Fruit fly (Drosophila melanogaster) whole organism, embryonic: Measurements from ENCODE around the gene CG32590.

Experiments used
- CG10147 ChIP-seq: fragments of 200-800 bp; sonication (Bioruptor generic); optimal IDR thresholded peaks from 2 replicates; lab custom pipeline; 2019; ENCODE audit warnings: missing biosample characterization, mild to moderate bottlenecking, missing genetic modification characterization, moderate library complexity
- CG11695 ChIP-seq: fragments of 200-800 bp; sonication (Bioruptor generic); IDR thresholded peaks from 3 replicates; pipeline ENCODE4 v1.3.6; 2022; ENCODE audit warnings: missing biosample characterization, missing genetic modification characterization
- CG14014 ChIP-seq: fragments of 200-800 bp; sonication (Bioruptor generic); IDR thresholded peaks from 2 replicates; pipeline ENCODE4 v1.3.6; 2022; ENCODE audit warnings: missing biosample characterization, missing genetic modification characterization
- CG14050 ChIP-seq: fragments of 200-800 bp; sonication (Bioruptor generic); IDR thresholded peaks from 3 replicates; pipeline ENCODE4 v1.3.6; 2022; ENCODE audit warnings: missing biosample characterization, missing genetic modification characterization
- CG15479 ChIP-seq: fragments of 200-800 bp; sonication (Bioruptor generic); optimal IDR thresholded peaks from 3 replicates; lab custom pipeline; 2019; ENCODE audit warnings: missing biosample characterization, mild to moderate bottlenecking, missing genetic modification characterization, moderate library complexity
- CG15601 ChIP-seq: fragments of 200-800 bp; sonication (Bioruptor generic); optimal IDR thresholded peaks from 3 replicates; lab custom pipeline; 2019; ENCODE audit warnings: missing biosample characterization, mild to moderate bottlenecking, missing genetic modification characterization, moderate library complexity
- CG17829 ChIP-seq: fragments of 200-800 bp; optimal IDR thresholded peaks from 2 replicates; lab custom pipeline; 2019; ENCODE audit warnings: missing biosample characterization, mild to moderate bottlenecking, missing genetic modification characterization, moderate library complexity
- CG17912 ChIP-seq: fragments of 200-800 bp; sonication (Bioruptor generic); optimal IDR thresholded peaks from 2 replicates; lab custom pipeline; 2018; ENCODE audit warnings: missing biosample characterization, mild to moderate bottlenecking, missing genetic modification characterization
- CG2678 ChIP-seq: fragments of 200-800 bp; sonication (Bioruptor generic); optimal IDR thresholded peaks from 3 replicates; lab custom pipeline; 2019; ENCODE audit warnings: missing biosample characterization, mild to moderate bottlenecking, missing genetic modification characterization, moderate library complexity
- CG30431 ChIP-seq: fragments of 200-800 bp; sonication (Bioruptor generic); optimal IDR thresholded peaks from 2 replicates; lab custom pipeline; 2017; ENCODE audit warnings: missing biosample characterization, missing genetic modification characterization
- CG32532 ChIP-seq: fragments of 200-800 bp; sonication (Bioruptor generic); IDR thresholded peaks from 2 replicates; pipeline ENCODE4 v1.3.6; 2022; ENCODE audit warnings: missing biosample characterization, missing genetic modification characterization
- CG34224 ChIP-seq: fragments of 200-800 bp; sonication (Bioruptor generic); IDR thresholded peaks from 3 replicates; pipeline ENCODE4 v1.3.6; 2022; ENCODE audit warnings: missing biosample characterization, missing genetic modification characterization; ENCODE audit not compliant: partially characterized antibody
- CG4820 ChIP-seq: fragments of 200-800 bp; sonication (Bioruptor generic); optimal IDR thresholded peaks from 3 replicates; lab custom pipeline; 2016; ENCODE audit warnings: missing biosample characterization, missing genetic modification characterization
- CG4854 ChIP-seq: fragments of 200-800 bp; sonication (Bioruptor generic); optimal IDR thresholded peaks from 2 replicates; lab custom pipeline; 2016; ENCODE audit warnings: missing biosample characterization, missing genetic modification characterization, inconsistent platforms
- CG6272 ChIP-seq: fragments of 200-800 bp; sonication (Bioruptor generic); IDR thresholded peaks from 2 replicates; pipeline ENCODE4 v1.3.6; 2022; ENCODE audit warnings: missing biosample characterization, missing genetic modification characterization
- CG6854 ChIP-seq: fragments of 200-800 bp; sonication (Bioruptor generic); optimal IDR thresholded peaks from 3 replicates; lab custom pipeline; 2017; ENCODE audit warnings: missing biosample characterization, mild to moderate bottlenecking, missing genetic modification characterization
- CG8765 ChIP-seq: fragments of 200-800 bp; sonication (Bioruptor generic); IDR thresholded peaks from 2 replicates; pipeline ENCODE4 v1.3.6; 2022; ENCODE audit warnings: missing biosample characterization, missing genetic modification characterization
- Camta ChIP-seq: fragments of 200-800 bp; sonication (Bioruptor generic); optimal IDR thresholded peaks from 2 replicates; lab custom pipeline; 2016; ENCODE audit warnings: missing biosample characterization, missing genetic modification characterization
- Chrac-16 ChIP-seq: fragments of 200-800 bp; sonication (Bioruptor generic); optimal IDR thresholded peaks from 3 replicates; lab custom pipeline; 2016; ENCODE audit warnings: missing biosample characterization, missing genetic modification characterization
- Dfd ChIP-seq, 2 experiments: fragments of >200 bp; optimal IDR thresholded peaks; 2 replicates each; lab custom pipeline; 2017; ENCODE audit warnings: missing biosample characterization in 2 of 2, missing genetic modification characterization in 2 of 2
- Dll ChIP-seq: fragments of 200-800 bp; sonication (Bioruptor generic); IDR thresholded peaks from 4 replicates; pipeline ENCODE4 v1.3.6; 2022; ENCODE audit warnings: missing biosample characterization, missing genetic modification characterization; ENCODE audit not compliant: partially characterized antibody
- Gsc ChIP-seq: fragments of 200-800 bp; sonication (Bioruptor generic); IDR thresholded peaks from 2 replicates; pipeline ENCODE4 v1.3.6; 2022; ENCODE audit warnings: missing biosample characterization, missing genetic modification characterization
- Lpt ChIP-seq: fragments of >200 bp; optimal IDR thresholded peaks from 2 replicates; lab custom pipeline; 2018; ENCODE audit warnings: missing biosample characterization, missing genetic modification characterization
- Mes4 ChIP-seq: fragments of 200-800 bp; sonication (Bioruptor generic); optimal IDR thresholded peaks from 2 replicates; lab custom pipeline; 2016; ENCODE audit warnings: missing biosample characterization, missing genetic modification characterization
- Neu2 ChIP-seq: fragments of 200-800 bp; sonication (Bioruptor generic); optimal IDR thresholded peaks from 3 replicates; lab custom pipeline; 2016; ENCODE audit warnings: missing biosample characterization, missing genetic modification characterization, borderline replicate concordance
- Opbp ChIP-seq: fragments of 200-800 bp; sonication (Bioruptor generic); IDR thresholded peaks from 3 replicates; pipeline ENCODE4 v1.3.6; 2022; ENCODE audit warnings: missing biosample characterization, missing genetic modification characterization; ENCODE audit not compliant: partially characterized antibody
- Scr ChIP-seq: fragments of 200-800 bp; sonication (Bioruptor generic); IDR thresholded peaks from 2 replicates; pipeline ENCODE4 v1.3.6; 2022; ENCODE audit warnings: missing biosample characterization, missing genetic modification characterization; ENCODE audit not compliant: partially characterized antibody
- Trl ChIP-seq, 3 experiments: fragments of >200 bp in 2 of 3; fragments of 200-800 bp in 1 of 3; sonication (Bioruptor generic) in 1 of 3; optimal IDR thresholded peaks; 2 replicates in 1 of 3; 3 replicates in 2 of 3; lab custom pipeline; 2016 to 2017; ENCODE audit warnings: missing biosample characterization in 1 of 3, missing genetic modification characterization in 1 of 3
- YL-1 ChIP-seq: fragments of 200-800 bp; sonication (Bioruptor generic); optimal IDR thresholded peaks from 3 replicates; lab custom pipeline; 2017; ENCODE audit warnings: missing biosample characterization, mild to moderate bottlenecking, missing genetic modification characterization
- amos ChIP-seq: fragments of 200-800 bp; sonication (Bioruptor generic); IDR thresholded peaks from 2 replicates; pipeline ENCODE4 v1.3.6; 2022; ENCODE audit warnings: missing biosample characterization, missing genetic modification characterization; ENCODE audit not compliant: partially characterized antibody
- aop ChIP-seq: fragments of 200-800 bp; sonication (Bioruptor generic); IDR thresholded peaks from 2 replicates; pipeline ENCODE4 v1.3.6; 2022; ENCODE audit warnings: missing biosample characterization, missing genetic modification characterization
- cas ChIP-seq: fragments of 200-800 bp; sonication (Bioruptor generic); IDR thresholded peaks from 2 replicates; pipeline ENCODE4 v1.3.6; 2022; ENCODE audit warnings: missing biosample characterization, missing genetic modification characterization
- dati ChIP-seq: fragments of 200-800 bp; sonication (Bioruptor generic); IDR thresholded peaks from 2 replicates; pipeline ENCODE4 v1.3.6; 2022; ENCODE audit warnings: missing biosample characterization, missing genetic modification characterization
- esg ChIP-seq: fragments of 200-800 bp; sonication (Bioruptor generic); conservative IDR thresholded peaks from 2 replicates; pipeline ENCODE4 v1.3.6; 2022; ENCODE audit warnings: missing biosample characterization, missing genetic modification characterization
- exex ChIP-seq: fragments of 200-800 bp; sonication (Bioruptor generic); optimal IDR thresholded peaks from 4 replicates; lab custom pipeline; 2018; ENCODE audit warnings: missing biosample characterization, mild to moderate bottlenecking, missing genetic modification characterization, moderate library complexity
- fru ChIP-seq: fragments of >200 bp; optimal IDR thresholded peaks from 2 replicates; lab custom pipeline; 2017
- grn ChIP-seq: fragments of 200-800 bp; sonication (Bioruptor generic); optimal IDR thresholded peaks from 3 replicates; lab custom pipeline; 2017; ENCODE audit warnings: missing biosample characterization, missing genetic modification characterization
- hbn ChIP-seq: fragments of 200-800 bp; sonication (Bioruptor generic); IDR thresholded peaks from 2 replicates; pipeline ENCODE4 v1.3.6; 2022; ENCODE audit warnings: missing biosample characterization, missing genetic modification characterization; ENCODE audit not compliant: partially characterized antibody
- ind ChIP-seq: fragments of 200-800 bp; sonication (Bioruptor generic); optimal IDR thresholded peaks from 3 replicates; lab custom pipeline; 2016; ENCODE audit warnings: missing biosample characterization, missing genetic modification characterization
- insv ChIP-seq, 2 experiments: fragments of 200-800 bp; sonication (Bioruptor generic); optimal IDR thresholded peaks; 3 replicates each; lab custom pipeline; 2016 to 2018; ENCODE audit warnings: missing biosample characterization in 2 of 2, missing genetic modification characterization in 2 of 2
- kah ChIP-seq: fragments of 200-800 bp; sonication (Bioruptor generic); optimal IDR thresholded peaks from 2 replicates; lab custom pipeline; 2018; ENCODE audit warnings: missing biosample characterization, mild to moderate bottlenecking, missing genetic modification characterization
- pnt ChIP-seq: fragments of 200-800 bp; sonication (Bioruptor generic); optimal IDR thresholded peaks from 3 replicates; lab custom pipeline; 2016; ENCODE audit warnings: missing biosample characterization, missing genetic modification characterization
- pros ChIP-seq: fragments of 200-800 bp; sonication (Bioruptor generic); optimal IDR thresholded peaks from 3 replicates; lab custom pipeline; 2019; ENCODE audit warnings: missing biosample characterization, mild to moderate bottlenecking, missing genetic modification characterization, moderate library complexity
- pum ChIP-seq: fragments of 200-800 bp; sonication (Bioruptor generic); optimal IDR thresholded peaks from 2 replicates; lab custom pipeline; 2016; ENCODE audit warnings: missing biosample characterization, missing genetic modification characterization
- pzg ChIP-seq: fragments of 200-800 bp; sonication (Bioruptor generic); optimal IDR thresholded peaks from 3 replicates; lab custom pipeline; 2018; ENCODE audit warnings: missing biosample characterization, mild to moderate bottlenecking, missing genetic modification characterization, moderate library complexity
- sim ChIP-seq: fragments of 200-800 bp; sonication (Bioruptor generic); IDR thresholded peaks from 2 replicates; pipeline ENCODE4 v1.3.6; 2022; ENCODE audit warnings: missing biosample characterization, missing genetic modification characterization
- sima ChIP-seq: fragments of 200-800 bp; sonication (Bioruptor generic); optimal IDR thresholded peaks from 2 replicates; lab custom pipeline; 2016; ENCODE audit warnings: missing biosample characterization, missing genetic modification characterization
- sug ChIP-seq: fragments of 200-800 bp; optimal IDR thresholded peaks from 2 replicates; lab custom pipeline; 2019; ENCODE audit warnings: missing biosample characterization, mild to moderate bottlenecking, missing genetic modification characterization, moderate library complexity
- vnd ChIP-seq: fragments of 200-800 bp; sonication (Bioruptor generic); IDR thresholded peaks from 3 replicates; pipeline ENCODE4 v1.3.6; 2022; ENCODE audit warnings: missing biosample characterization, missing genetic modification characterization; ENCODE audit not compliant: partially characterized antibody
- zen ChIP-seq: fragments of 200-800 bp; sonication (Bioruptor generic); optimal IDR thresholded peaks from 3 replicates; lab custom pipeline; 2018; ENCODE audit warnings: missing biosample characterization, mild to moderate bottlenecking, missing genetic modification characterization, moderate library complexity

The CG32590 gene

dm6 chrX:14825922-14826617 is 12.8 kb downstream of the CG32590 start, which contains the start of gene rut (continued):
- TF ChIP-seq pzg (peak; percentile 64), Dll (GFP tag; lab: Robert Waterston, UW) (peak; percentile 90), CG11695 (GFP tag; lab: Robert Waterston, UW) (0 out of 3 replicates have a peak, but pooled peaks have one; percentile 7), CG2678 (tag; lab: Kevin White, UChicago) (no peak), insv (GFP tag; optimal IDR thresholded peaks at IDR 0.05; lab: Kevin White, UChicago) (no peak), sima (no peak), Trl (optimal IDR thresholded peaks at IDR 0.05; lab: Kevin White, UChicago) (no peak), Trl (GFP tag; optimal IDR thresholded peaks at IDR 0.05; lab: Kevin White, UChicago) (peak; percentile 49), grn (peak; percentile 1), Neu2 (GFP tag; lab: Kevin White, UChicago) (no peak), sim (GFP tag; lab: Robert Waterston, UW) (no peak), cas (GFP tag; lab: Robert Waterston, UW) (no peak), sug (tag; lab: Kevin White, UChicago) (peak; percentile 13), CG32532 (peak; percentile 61), CG4820 (GFP tag; lab: Kevin White, UChicago) (no peak), YL-1 (GFP tag; lab: Kevin White, UChicago) (peak; percentile 4), CG30431 (GFP tag; lab: Kevin White, UChicago) (no peak), CG17829 (peak; percentile 3), esg (GFP tag; lab: Robert Waterston, UW) (no peak), kah (GFP tag; lab: Kevin White, UChicago) (no peak), dati (GFP tag; lab: Robert Waterston, UW) (no peak), CG4854 (GFP tag; lab: Kevin White, UChicago) (no peak), CG6854 (GFP tag; lab: Kevin White, UChicago) (no peak), pros (GFP tag; lab: Kevin White, UChicago) (no peak), CG17912 (GFP tag; lab: Kevin White, UChicago) (no peak), exex (tag; lab: Kevin White, UChicago) (no peak), CG15601 (tag; lab: Kevin White, UChicago) (no peak), CG6272 (GFP tag; lab: Robert Waterston, UW) (no peak; the same call in 1 of the 2 replicates), Mes4 (GFP tag; lab: Kevin White, UChicago) (no peak), aop (GFP tag; lab: Robert Waterston, UW) (no peak), Scr (GFP tag; lab: Robert Waterston, UW) (peak; percentile 94), Camta (GFP tag; lab: Kevin White, UChicago) (no peak), Dfd (GFP tag; optimal IDR thresholded peaks at IDR 0.05; lab: Kevin White, UChicago) (no peak), CG14050 (GFP tag; lab: Robert Waterston, UW) (no peak), hbn (GFP tag; lab: Robert Waterston, UW) (peak; percentile 92), ind (no peak), Gsc (GFP tag; lab: Robert Waterston, UW) (no peak), Opbp (GFP tag; lab: Robert Waterston, UW) (peak; percentile 95), fru (lab: Kevin White, UChicago) (no peak), Chrac-16 (GFP tag; lab: Kevin White, UChicago) (no peak), amos (GFP tag; lab: Robert Waterston, UW) (peak; percentile 96), CG10147 (GFP tag; lab: Kevin White, UChicago) (no peak), pnt (no peak), CG8765 (GFP tag; lab: Robert Waterston, UW) (no peak), vnd (GFP tag; lab: Robert Waterston, UW) (peak; percentile 95), pum (GFP tag; lab: Kevin White, UChicago) (no peak), CG15479 (GFP tag; lab: Kevin White, UChicago) (no peak), CG34224 (GFP tag; lab: Robert Waterston, UW) (peak; percentile 89), CG14014 (GFP tag; lab: Robert Waterston, UW) (peak; percentile 56; the same call in 1 of the 2 replicates), zen (tag; lab: Kevin White, UChicago) (no peak), Lpt (GFP tag; lab: Kevin White, UChicago) (no peak)
